Worm (Caenorhabditis elegans): ENCODE data around the gene Y110A2AL.6.
A peak's percentile ranks its signal among the peaks of the same experiment; 100 is the strongest.
"Not testable (repeated sequence)": the region's sequence is repeated elsewhere in the genome, so short reads cannot be mapped to it uniquely, and the experiment has no call there.

Y110A2AL.6 gene

DNA sequence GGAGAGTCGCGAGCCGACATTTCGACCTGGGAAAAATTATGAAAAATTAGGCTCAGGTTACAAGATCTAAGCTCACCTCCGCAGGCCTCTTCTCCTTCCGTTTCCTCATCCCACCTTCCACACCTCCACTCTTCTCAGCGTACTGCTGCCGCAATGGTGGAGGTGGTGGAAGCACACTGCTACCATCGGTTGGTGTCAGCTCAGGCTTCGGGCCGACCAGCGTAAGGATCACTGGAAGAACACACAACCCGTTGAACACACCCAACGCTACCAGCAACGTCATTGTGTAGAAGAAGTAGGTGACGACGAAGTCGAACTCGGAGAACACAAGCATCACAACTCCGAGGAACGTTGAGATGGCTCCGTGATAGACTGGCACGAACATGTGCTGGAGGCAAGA lies 4.2 kb upstream of the Y110A2AL.6 start:
- TF ChIP-seq set-16 (GFP tag; IDR thresholded peaks at IDR 0.05) (peak; percentile 54), ceh-20 (GFP tag; IDR thresholded peaks at IDR 0.05) (no peak)

DNA sequence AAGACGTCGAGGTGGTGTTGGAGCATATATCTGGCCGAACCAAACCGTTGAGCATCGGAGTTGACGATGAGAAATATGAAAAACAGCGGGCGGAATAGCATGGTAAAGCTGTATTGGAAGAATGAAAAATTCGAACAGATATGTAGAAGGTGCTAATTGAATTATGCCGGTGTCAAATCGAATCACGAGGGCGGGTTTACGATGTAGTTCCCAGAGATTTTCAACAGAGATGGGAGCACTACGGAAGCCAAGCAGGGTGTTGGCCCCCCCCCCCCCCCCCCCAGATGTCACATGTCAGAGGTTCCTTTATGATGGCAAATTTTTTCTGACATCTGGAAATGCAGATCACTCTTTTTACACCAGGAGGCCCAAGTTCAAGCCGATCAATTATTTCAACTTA lies 1.7 kb upstream of the Y110A2AL.6 start, which contains the start of gene Y110A2AL.7:
Y110A2AL.7 (minus strand) TSS at position 101 of the 400 bp plus-strand sequence.
- TF ChIP-seq unc-62 (GFP tag; optimal IDR thresholded peaks at IDR 0.05 in 1 of 2) (peak in 1 of 2 experiments; percentile 64), unc-62 (tag; optimal IDR thresholded peaks at IDR 0.05) (no peak), unc-39 (tag; optimal IDR thresholded peaks at IDR 0.05) (no peak)

DNA sequence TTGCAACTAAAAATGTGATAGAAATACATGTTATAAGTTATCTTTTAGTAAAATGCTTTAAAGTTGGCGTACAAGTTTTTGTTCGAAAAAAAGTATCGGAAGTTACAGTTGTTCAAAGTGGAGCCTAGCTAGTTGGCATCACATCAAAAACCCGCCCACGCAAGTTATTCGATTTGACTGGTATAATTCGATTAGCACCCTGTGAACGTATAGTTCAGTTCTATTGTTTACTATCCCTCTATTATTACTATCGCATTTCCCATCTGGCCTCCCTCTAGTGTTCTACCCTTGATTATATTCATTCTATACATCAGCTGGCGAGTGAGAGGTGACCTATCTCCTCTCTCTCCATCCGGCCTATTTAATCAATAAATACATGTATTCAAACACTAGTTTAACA lies 2.4 kb downstream of the Y110A2AL.6 start, which contains the start of gene Y110A2AL.4:
Y110A2AL.4 (plus strand) TSS at position 301 of the 400 bp plus-strand sequence.
- not testable (repeated sequence) for TF ChIP-seq snpc-1.2 (GFP tag; IDR thresholded peaks at IDR 0.05); ama-1 (optimal IDR thresholded peaks at IDR 0.05); dmd-9 (GFP tag; IDR thresholded peaks at IDR 0.05)

DNA sequence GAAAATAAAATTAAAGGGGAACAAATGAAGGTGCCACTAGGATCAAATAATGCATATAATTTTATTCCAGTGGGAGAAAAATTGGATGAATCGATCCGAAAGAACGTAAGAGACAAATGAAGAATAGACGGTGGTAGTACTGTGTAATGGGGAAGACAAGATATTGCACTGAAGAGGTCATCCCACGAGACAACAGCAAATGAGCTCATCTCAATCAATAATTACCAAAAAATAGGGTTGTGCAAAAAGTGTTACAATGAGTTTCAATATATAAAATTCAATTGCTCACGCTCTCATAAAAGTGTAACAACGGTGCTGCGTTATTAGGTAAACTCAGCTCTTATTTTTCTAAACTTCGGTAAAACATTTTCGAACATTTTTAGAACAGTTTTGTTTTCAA lies 4.6 kb downstream of the Y110A2AL.6 start, which contains the start of gene K12H6.7:
K12H6.7 (minus strand) TSS at position 101 of the 400 bp plus-strand sequence.
- no peak for TF ChIP-seq nhr-48 (tag; optimal IDR thresholded peaks at IDR 0.05)
- TF ChIP-seq lin-39 (tag; optimal IDR thresholded peaks at IDR 0.05) = no peak
- TF ChIP-seq lin-15B (tag; optimal IDR thresholded peaks at IDR 0.05) = no peak
- no peak for TF ChIP-seq ama-1 (optimal IDR thresholded peaks at IDR 0.05)
- no peak for TF ChIP-seq set-16 (GFP tag; IDR thresholded peaks at IDR 0.05)
- TF ChIP-seq dmd-9 (GFP tag; IDR thresholded peaks at IDR 0.05) = no peak
- no peak for TF ChIP-seq dmd-6 (GFP tag; IDR thresholded peaks at IDR 0.05)
- no peak for TF ChIP-seq lin-1 (GFP tag; IDR thresholded peaks at IDR 0.05)
- TF ChIP-seq ZK546.5 (tag; optimal IDR thresholded peaks at IDR 0.05) = no peak
- no peak for TF ChIP-seq skn-1 (tag; optimal IDR thresholded peaks at IDR 0.05)
- TF ChIP-seq F26F4.8 (GFP tag; conservative IDR thresholded peaks at IDR 0.05) = no peak
- no peak for TF ChIP-seq zfp-2 (tag; optimal IDR thresholded peaks at IDR 0.05)
- no peak for TF ChIP-seq Y105C5A.15 (GFP tag; IDR thresholded peaks at IDR 0.05)

DNA sequence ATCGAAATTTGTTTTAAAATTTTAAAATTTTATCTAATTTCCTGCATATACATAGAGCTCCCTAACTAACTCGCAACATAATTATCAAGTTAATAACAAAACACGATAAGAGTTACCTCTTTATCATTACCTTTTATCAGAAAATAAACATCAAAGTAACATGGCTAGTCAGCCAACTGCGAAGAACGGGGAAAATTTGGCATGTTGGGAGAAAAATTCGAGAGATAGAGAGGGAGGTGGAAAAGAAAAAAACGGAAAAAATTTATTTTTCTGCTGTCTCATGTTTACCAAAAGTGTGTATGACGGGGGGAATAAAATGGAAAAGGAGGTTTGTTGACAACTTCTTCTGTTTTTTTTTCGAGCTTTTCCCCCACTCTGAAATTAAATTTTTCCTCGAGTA lies 7.3 kb downstream of the Y110A2AL.6 start:
- TF ChIP-seq lin-29 (GFP tag; IDR thresholded peaks at IDR 0.05) = no peak
- TF ChIP-seq daf-16 (GFP tag; optimal IDR thresholded peaks at IDR 0.05) = no peak
- peak; percentile 99 for TF ChIP-seq daf-16 (tag; optimal IDR thresholded peaks at IDR 0.05)
- TF ChIP-seq tra-1 (GFP tag; IDR thresholded peaks at IDR 0.05) = no peak
- TF ChIP-seq pqm-1 (tag; optimal IDR thresholded peaks at IDR 0.05) = peak; percentile 7
- peak; percentile 61; the same call in 1 of the 2 replicates for TF ChIP-seq lin-1 (GFP tag; IDR thresholded peaks at IDR 0.05)
- peak; percentile 76 for TF ChIP-seq nhr-28 (tag; optimal IDR thresholded peaks at IDR 0.05)
- no peak for TF ChIP-seq F44E2.7 (GFP tag; IDR thresholded peaks at IDR 0.05)
- TF ChIP-seq F37D6.2 (tag; optimal IDR thresholded peaks at IDR 0.05) = no peak
- no peak for TF ChIP-seq zfp-3 (GFP tag; conservative IDR thresholded peaks at IDR 0.05)
- no peak for TF ChIP-seq rbr-2 (tag; optimal IDR thresholded peaks at IDR 0.05)
- TF ChIP-seq hlh-11 (tag; optimal IDR thresholded peaks at IDR 0.05) = peak; percentile 81
- peak; percentile 44 for TF ChIP-seq nhr-11 (tag; optimal IDR thresholded peaks at IDR 0.05)
- TF ChIP-seq unc-130 (GFP tag; optimal IDR thresholded peaks at IDR 0.05) = no peak
- no peak for TF ChIP-seq R02D3.7 (tag; optimal IDR thresholded peaks at IDR 0.05)
- no peak for TF ChIP-seq D1046.2 (GFP tag; IDR thresholded peaks at IDR 0.05)
- TF ChIP-seq ama-1 (optimal IDR thresholded peaks at IDR 0.05) = no peak
- TF ChIP-seq dmd-6 (GFP tag; IDR thresholded peaks at IDR 0.05) = peak; percentile 44
- TF ChIP-seq tag-97 (GFP tag; IDR thresholded peaks at IDR 0.05) = no peak
- peak; percentile 38 for TF ChIP-seq mes-2 (tag; optimal IDR thresholded peaks at IDR 0.05; ENCODE audit: poor library complexity, severe bottlenecking)
- no peak for TF ChIP-seq nhr-10 (tag; optimal IDR thresholded peaks at IDR 0.05)
